Fruit fly (Drosophila melanogaster) whole organism, embryonic: Measurements from ENCODE around the gene Grip91.
A peak's percentile ranks its signal among the peaks of the same experiment; 100 is the strongest.

Experiments used
- Aef1 ChIP-seq: fragments of 200-800 bp; sonication (Bioruptor generic); IDR thresholded peaks from 3 replicates; pipeline ENCODE4 v1.3.6; 2022; ENCODE audit warnings: missing biosample characterization, missing genetic modification characterization
- Awh ChIP-seq: fragments of 200-800 bp; sonication (Bioruptor generic); IDR thresholded peaks from 2 replicates; pipeline ENCODE4, ENCODE4 v1.3.6; 2022; ENCODE audit warnings: missing biosample characterization, missing genetic modification characterization
- B-H2 ChIP-seq: fragments of 200-800 bp; sonication (Bioruptor generic); optimal IDR thresholded peaks from 2 replicates; lab custom pipeline; 2018; ENCODE audit warnings: missing biosample characterization, mild to moderate bottlenecking, missing genetic modification characterization
- CG11456 ChIP-seq: fragments of 200-800 bp; sonication (Bioruptor generic); IDR thresholded peaks from 3 replicates; pipeline ENCODE4 v1.3.6; 2022; ENCODE audit warnings: missing biosample characterization, missing genetic modification characterization
- CG12391 ChIP-seq: fragments of 200-800 bp; sonication (Bioruptor generic); optimal IDR thresholded peaks from 3 replicates; lab custom pipeline; 2018; ENCODE audit warnings: missing biosample characterization, mild to moderate bottlenecking, missing genetic modification characterization, moderate library complexity
- CG12769 ChIP-seq: fragments of 200-800 bp; sonication (Bioruptor generic); optimal IDR thresholded peaks from 2 replicates; lab custom pipeline; 2019; ENCODE audit warnings: missing biosample characterization, mild to moderate bottlenecking, missing genetic modification characterization, moderate library complexity
- CG14667 ChIP-seq: fragments of 200-800 bp; sonication (Bioruptor generic); IDR thresholded peaks from 2 replicates; pipeline ENCODE4 v1.3.6; 2022; ENCODE audit warnings: missing biosample characterization, missing genetic modification characterization
- CG14965 ChIP-seq: fragments of 200-800 bp; sonication (Bioruptor generic); optimal IDR thresholded peaks from 2 replicates; lab custom pipeline; 2016; ENCODE audit warnings: missing biosample characterization, missing genetic modification characterization, borderline replicate concordance
- CG17912 ChIP-seq: fragments of 200-800 bp; sonication (Bioruptor generic); optimal IDR thresholded peaks from 2 replicates; lab custom pipeline; 2018; ENCODE audit warnings: missing biosample characterization, mild to moderate bottlenecking, missing genetic modification characterization
- CG18262 ChIP-seq: fragments of 200-800 bp; optimal IDR thresholded peaks from 3 replicates; lab custom pipeline; 2019; ENCODE audit warnings: missing biosample characterization, mild to moderate bottlenecking, missing genetic modification characterization, moderate library complexity
- CG1832 ChIP-seq: fragments of 200-800 bp; sonication (Bioruptor generic); optimal IDR thresholded peaks from 2 replicates; lab custom pipeline; 2017; ENCODE audit warnings: missing biosample characterization, mild to moderate bottlenecking, missing genetic modification characterization, inconsistent platforms
- CG4730 ChIP-seq: fragments of 200-800 bp; sonication (Bioruptor generic); IDR thresholded peaks from 2 replicates; pipeline ENCODE4 v1.3.6; 2022; ENCODE audit warnings: missing biosample characterization, missing genetic modification characterization
- CG6272 ChIP-seq: fragments of 200-800 bp; sonication (Bioruptor generic); IDR thresholded peaks from 2 replicates; pipeline ENCODE4 v1.3.6; 2022; ENCODE audit warnings: missing biosample characterization, missing genetic modification characterization
- CG6654 ChIP-seq: fragments of 200-800 bp; sonication (Bioruptor generic); optimal IDR thresholded peaks from 2 replicates; lab custom pipeline; 2017; ENCODE audit warnings: missing biosample characterization, mild to moderate bottlenecking, missing genetic modification characterization
- CG8924 ChIP-seq: fragments of 200-800 bp; optimal IDR thresholded peaks from 3 replicates; lab custom pipeline; 2019; ENCODE audit warnings: missing biosample characterization, mild to moderate bottlenecking, missing genetic modification characterization, moderate library complexity
- CG9437 ChIP-seq: fragments of 200-800 bp; sonication (Bioruptor generic); optimal IDR thresholded peaks from 2 replicates; lab custom pipeline; 2018; ENCODE audit warnings: missing biosample characterization, mild to moderate bottlenecking, missing genetic modification characterization
- CG9609 ChIP-seq: fragments of 200-800 bp; sonication (Bioruptor generic); optimal IDR thresholded peaks from 3 replicates; lab custom pipeline; 2016; ENCODE audit warnings: missing biosample characterization, missing genetic modification characterization
- CHES-1-like ChIP-seq: fragments of 200-800 bp; sonication (Bioruptor generic); optimal IDR thresholded peaks from 2 replicates; lab custom pipeline; 2016; ENCODE audit warnings: missing biosample characterization, missing genetic modification characterization
- D19A ChIP-seq: fragments of 200-800 bp; optimal IDR thresholded peaks from 3 replicates; lab custom pipeline; 2019; ENCODE audit warnings: missing biosample characterization, mild to moderate bottlenecking, missing genetic modification characterization, moderate library complexity
- Dek ChIP-seq: fragments of 200-800 bp; sonication (Bioruptor generic); optimal IDR thresholded peaks from 3 replicates; lab custom pipeline; 2019; ENCODE audit warnings: missing biosample characterization, mild to moderate bottlenecking, missing genetic modification characterization, moderate library complexity
- Drgx ChIP-seq: fragments of 200-800 bp; sonication (Bioruptor generic); IDR thresholded peaks from 2 replicates; pipeline ENCODE4 v1.3.6; 2022; ENCODE audit warnings: missing biosample characterization, missing genetic modification characterization
- H2.0 ChIP-seq: fragments of 200-800 bp; sonication (Bioruptor generic); IDR thresholded peaks from 2 replicates; pipeline ENCODE4 v1.3.6; 2022; ENCODE audit warnings: missing biosample characterization, missing genetic modification characterization
- HLH54F ChIP-seq: fragments of 200-800 bp; sonication (Bioruptor generic); optimal IDR thresholded peaks from 3 replicates; lab custom pipeline; 2016; ENCODE audit warnings: missing biosample characterization, missing genetic modification characterization
- Hey ChIP-seq: fragments of 200-800 bp; sonication (Bioruptor generic); optimal IDR thresholded peaks from 3 replicates; lab custom pipeline; 2018; ENCODE audit warnings: missing biosample characterization, mild to moderate bottlenecking, missing genetic modification characterization
- HmgD ChIP-seq: fragments of 200-800 bp; sonication (Bioruptor generic); optimal IDR thresholded peaks from 3 replicates; lab custom pipeline; 2016; ENCODE audit warnings: missing biosample characterization, missing genetic modification characterization
- MESR4 ChIP-seq: fragments of 200-800 bp; sonication (Bioruptor generic); optimal IDR thresholded peaks from 2 replicates; lab custom pipeline; 2018; ENCODE audit warnings: missing biosample characterization, mild to moderate bottlenecking, missing genetic modification characterization, moderate library complexity
- Med ChIP-seq: fragments of 200-800 bp; sonication (Bioruptor generic); peaks from one replicate; lab custom pipeline; 2016; ENCODE audit warnings: missing biosample characterization, missing genetic modification characterization, mild to moderate bottlenecking, inconsistent platforms, moderate library complexity
- Mrtf ChIP-seq: fragments of 200-800 bp; sonication (Bioruptor generic); IDR thresholded peaks from 3 replicates; pipeline ENCODE4 v1.3.6; 2022; ENCODE audit warnings: missing biosample characterization, missing genetic modification characterization
- NC2β ChIP-seq: fragments of 200-800 bp; sonication (Bioruptor generic); optimal IDR thresholded peaks from 2 replicates; lab custom pipeline; 2016; ENCODE audit warnings: missing biosample characterization, missing genetic modification characterization
- NK7.1 ChIP-seq: fragments of 200-800 bp; sonication (Bioruptor generic); optimal IDR thresholded peaks from 3 replicates; lab custom pipeline; 2016; ENCODE audit warnings: missing biosample characterization, missing genetic modification characterization
- Ravus ChIP-seq: fragments of 200-800 bp; sonication (Bioruptor generic); IDR thresholded peaks from 2 replicates; pipeline ENCODE4 v1.3.6; 2022; ENCODE audit warnings: missing biosample characterization, missing genetic modification characterization
- Side ChIP-seq: fragments of 200-800 bp; sonication (Bioruptor generic); optimal IDR thresholded peaks from 2 replicates; lab custom pipeline; 2016; ENCODE audit warnings: missing biosample characterization, missing genetic modification characterization
- TFAM ChIP-seq: fragments of 200-800 bp; sonication (Bioruptor generic); optimal IDR thresholded peaks from 2 replicates; lab custom pipeline; 2017; ENCODE audit warnings: missing biosample characterization, missing genetic modification characterization, inconsistent platforms
- ara ChIP-seq: fragments of 200-800 bp; sonication (Bioruptor generic); IDR thresholded peaks from 2 replicates; pipeline ENCODE4 v1.3.6; 2022; ENCODE audit warnings: missing biosample characterization, missing genetic modification characterization
- az2 ChIP-seq: fragments of 200-800 bp; sonication (Bioruptor generic); optimal IDR thresholded peaks from 3 replicates; lab custom pipeline; 2016; ENCODE audit warnings: missing biosample characterization, missing genetic modification characterization
- bbx ChIP-seq: fragments of 200-800 bp; sonication (Bioruptor generic); IDR thresholded peaks from 2 replicates; pipeline ENCODE4 v1.3.6; 2022; ENCODE audit warnings: missing biosample characterization, missing genetic modification characterization; ENCODE audit not compliant: partially characterized antibody
- bcd ChIP-seq: fragments of 200-800 bp; sonication (Bioruptor generic); optimal IDR thresholded peaks from 2 replicates; lab custom pipeline; 2017; ENCODE audit warnings: missing biosample characterization, mild to moderate bottlenecking, missing genetic modification characterization
- btn ChIP-seq: fragments of 200-800 bp; sonication (Bioruptor generic); optimal IDR thresholded peaks from 2 replicates; lab custom pipeline; 2016; ENCODE audit warnings: missing biosample characterization, missing genetic modification characterization
- fd102C ChIP-seq: fragments of 200-800 bp; sonication (Bioruptor generic); optimal IDR thresholded peaks from 2 replicates; lab custom pipeline; 2018; ENCODE audit warnings: missing biosample characterization, mild to moderate bottlenecking, missing genetic modification characterization, moderate library complexity
- fd96Cb ChIP-seq: fragments of 200-800 bp; sonication (Bioruptor generic); optimal IDR thresholded peaks from 2 replicates; lab custom pipeline; 2018; ENCODE audit warnings: missing biosample characterization, mild to moderate bottlenecking, missing genetic modification characterization, moderate library complexity
- ftz-f1 ChIP-seq: fragments of 200-800 bp; sonication (Bioruptor generic); optimal IDR thresholded peaks from 2 replicates; lab custom pipeline; 2016; ENCODE audit warnings: missing biosample characterization, missing genetic modification characterization
- h ChIP-seq: fragments of >200 bp; optimal IDR thresholded peaks from 2 replicates; lab custom pipeline; 2017
- ham ChIP-seq: fragments of 200-800 bp; sonication (Bioruptor generic); IDR thresholded peaks from 2 replicates; pipeline ENCODE4 v1.3.6; 2022; ENCODE audit warnings: missing biosample characterization, missing genetic modification characterization
- her ChIP-seq: fragments of 200-800 bp; sonication (Bioruptor generic); optimal IDR thresholded peaks from 2 replicates; lab custom pipeline; 2016; ENCODE audit warnings: missing biosample characterization, missing genetic modification characterization
- lbe ChIP-seq: fragments of 200-800 bp; sonication (Bioruptor generic); optimal IDR thresholded peaks from 2 replicates; lab custom pipeline; 2016; ENCODE audit warnings: missing biosample characterization, mild to moderate bottlenecking, missing genetic modification characterization
- lmd ChIP-seq: fragments of 200-800 bp; sonication (Bioruptor generic); IDR thresholded peaks from 2 replicates; pipeline ENCODE4 v1.3.6; 2022; ENCODE audit warnings: missing biosample characterization, missing genetic modification characterization
- nom ChIP-seq: fragments of 200-800 bp; sonication (Bioruptor generic); optimal IDR thresholded peaks from 2 replicates; lab custom pipeline; 2017; ENCODE audit warnings: missing biosample characterization, missing genetic modification characterization, mild to moderate bottlenecking, moderate library complexity, missing genetic modification reagents
- salm ChIP-seq: fragments of 200-800 bp; sonication (Bioruptor generic); optimal IDR thresholded peaks from 2 replicates; lab custom pipeline; 2018; ENCODE audit warnings: missing biosample characterization, mild to moderate bottlenecking, missing genetic modification characterization
- seq ChIP-seq: fragments of 200-800 bp; sonication (Bioruptor generic); IDR thresholded peaks from 2 replicates; pipeline ENCODE4 v1.3.6; 2022; ENCODE audit warnings: missing biosample characterization, missing genetic modification characterization
- tin ChIP-seq: fragments of 200-800 bp; sonication (Bioruptor generic); optimal IDR thresholded peaks from 3 replicates; lab custom pipeline; 2016; ENCODE audit warnings: missing biosample characterization, missing genetic modification characterization
- yki ChIP-seq: fragments of >200 bp; optimal IDR thresholded peaks from 3 replicates; lab custom pipeline; 2018
- zen ChIP-seq: fragments of 200-800 bp; sonication (Bioruptor generic); optimal IDR thresholded peaks from 3 replicates; lab custom pipeline; 2018; ENCODE audit warnings: missing biosample characterization, mild to moderate bottlenecking, missing genetic modification characterization, moderate library complexity

Grip91 gene

DNA sequence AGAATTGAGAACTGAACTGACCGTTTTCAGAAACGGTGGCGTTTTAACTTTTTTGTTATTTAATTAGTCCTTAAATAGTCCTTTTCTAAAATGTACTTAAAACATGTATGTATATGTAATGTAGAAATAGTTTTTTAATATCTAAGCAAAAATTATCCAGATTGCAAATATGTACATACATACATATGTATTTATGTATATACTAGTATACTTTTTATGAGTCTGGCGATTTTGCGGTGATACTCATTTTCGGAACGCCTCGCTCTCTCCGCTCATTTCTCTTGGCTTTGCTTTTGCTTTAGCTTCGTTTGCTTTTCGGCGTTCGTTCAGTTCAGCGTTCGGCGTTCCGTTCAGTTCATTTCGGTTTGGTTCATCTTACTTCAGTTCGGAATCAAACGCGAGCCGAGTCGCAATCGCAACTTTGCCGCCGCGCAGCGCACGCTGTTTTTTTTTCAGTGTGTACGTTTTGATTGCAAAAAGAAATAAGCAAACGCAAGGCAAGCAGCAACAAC lies 17.9 kb upstream of the Grip91 start, which contains the start of gene rdgB (continued):
- TF ChIP-seq Hey (tag; lab: Kevin White, UChicago) (no peak), seq (GFP tag; lab: Robert Waterston, UW) (peak; percentile 33; the same call in 1 of the 2 replicates), CG6272 (GFP tag; lab: Robert Waterston, UW) (no peak), CG17912 (no peak), NK7.1 (no peak), CHES-1-like (GFP tag; lab: Kevin White, UChicago) (no peak), zen (tag; lab: Kevin White, UChicago) (peak; percentile 16), bcd (GFP tag; lab: Kevin White, UChicago) (peak; percentile 81), Awh (no peak), B-H2 (GFP tag; lab: Kevin White, UChicago) (peak; percentile 78), CG1832 (GFP tag; lab: Kevin White, UChicago) (no peak), ham (GFP tag; lab: Robert Waterston, UW) (no peak), her (GFP tag; lab: Kevin White, UChicago) (no peak), Med (GFP tag; lab: Kevin White, UChicago) (peak; percentile 74), Ravus (GFP tag; lab: Robert Waterston, UW) (peak; percentile 13; the same call in 1 of the 2 replicates), CG9609 (GFP tag; lab: Kevin White, UChicago) (peak; percentile 11), CG11456 (GFP tag; lab: Robert Waterston, UW) (peak; percentile 80), lbe (GFP tag; lab: Kevin White, UChicago) (peak; percentile 60), salm (peak; percentile 55), HmgD (no peak), bbx (GFP tag; lab: Robert Waterston, UW) (peak; percentile 53; the same call in 1 of the 2 replicates), CG6654 (peak; percentile 50), tin (peak; percentile 61), nom (GFP tag; lab: Kevin White, UChicago) (peak; percentile 67), MESR4 (GFP tag; lab: Kevin White, UChicago) (no peak), D19A (tag; lab: Kevin White, UChicago) (peak; percentile 60), yki (lab: Kevin White, UChicago) (no peak), CG12391 (tag; lab: Kevin White, UChicago) (peak; percentile 82), CG12769 (tag; lab: Kevin White, UChicago) (peak; percentile 67), CG8924 (peak; percentile 78), ara (GFP tag; lab: Robert Waterston, UW) (peak; percentile 41; the same call in 1 of the 2 replicates), Side (GFP tag; lab: Kevin White, UChicago) (no peak), Dek (tag; lab: Kevin White, UChicago) (peak; percentile 85), btn (GFP tag; lab: Kevin White, UChicago) (no peak), CG14965 (GFP tag; lab: Kevin White, UChicago) (no peak), CG9437 (GFP tag; lab: Kevin White, UChicago) (peak; percentile 76), fd102C (GFP tag; lab: Kevin White, UChicago) (no peak), h (lab: Kevin White, UChicago) (no peak), az2 (peak; percentile 73), NC2β (GFP tag; lab: Kevin White, UChicago) (no peak), CG4730 (0 out of 2 replicates have a peak, but pooled peaks have one; percentile 8), CG14667 (GFP tag; lab: Robert Waterston, UW) (no peak), Aef1 (GFP tag; lab: Robert Waterston, UW) (peak; percentile 67), CG18262 (tag; lab: Kevin White, UChicago) (peak; percentile 83), fd96Cb (tag; lab: Kevin White, UChicago) (peak; percentile 82), TFAM (no peak), Drgx (GFP tag; lab: Robert Waterston, UW) (peak; percentile 71), ftz-f1 (no peak), HLH54F (GFP tag; lab: Kevin White, UChicago) (peak; percentile 22), lmd (peak; percentile 76), Mrtf (GFP tag; lab: Robert Waterston, UW) (peak; percentile 46; the same call in 2 of the 3 replicates), H2.0 (peak; percentile 34; the same call in 1 of the 2 replicates)
